Fruit fly (Drosophila melanogaster) whole organism, larva: ENCODE results near the gene GILT1.
A peak's percentile ranks its signal among the peaks of the same experiment; 100 is the strongest.

Source experiments
- noc ChIP-seq: fragments of 200-800 bp; sonication (Bioruptor generic); optimal IDR thresholded peaks from 3 replicates; lab custom pipeline; 2019; ENCODE audit warnings: missing biosample characterization, mild to moderate bottlenecking, missing genetic modification characterization, moderate library complexity

The GILT1 gene

DNA sequence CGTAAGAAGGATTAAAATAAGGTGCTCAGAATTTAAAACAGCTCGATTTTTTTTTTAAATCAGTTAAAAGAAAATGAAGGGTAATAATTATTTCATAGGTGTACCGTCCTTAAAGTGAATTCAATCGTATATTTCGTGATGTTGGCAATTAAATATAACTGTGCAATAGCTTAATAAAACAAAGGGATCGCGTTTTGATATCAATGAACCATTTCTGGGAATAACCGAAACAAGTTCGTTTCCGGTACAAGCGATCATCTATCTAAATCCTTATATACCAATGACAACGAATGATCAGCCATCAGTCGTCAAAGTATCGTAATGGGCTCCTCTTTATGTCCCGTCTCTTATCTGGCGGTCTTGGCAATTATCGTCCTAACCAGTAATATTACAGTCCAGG, 32.3 kb downstream of the GILT1 start, which contains the start of gene CheA87a:
TSS of gene CheA87a (plus strand) at position 301 of the 400 bp plus-strand sequence.
- TF ChIP-seq noc, result no peak

dm6 chr3R:13366561-13367518, 34.8 kb downstream of the GILT1 start, which contains the start of gene Elp6:
Elp6 (minus strand) TSS chr3R:13366910.
- peak; percentile 46 for TF ChIP-seq noc

dm6 chr3R:13365665-13366414, 35.8 kb downstream of the GILT1 start:
- no peak for TF ChIP-seq noc

dm6 chr3R:13364175-13365174, 37.2 kb downstream of the GILT1 start, which contains the start of gene Dic1:
Dic1 (plus strand) TSS chr3R:13364938.
- TF ChIP-seq noc, result peak; percentile 99

DNA sequence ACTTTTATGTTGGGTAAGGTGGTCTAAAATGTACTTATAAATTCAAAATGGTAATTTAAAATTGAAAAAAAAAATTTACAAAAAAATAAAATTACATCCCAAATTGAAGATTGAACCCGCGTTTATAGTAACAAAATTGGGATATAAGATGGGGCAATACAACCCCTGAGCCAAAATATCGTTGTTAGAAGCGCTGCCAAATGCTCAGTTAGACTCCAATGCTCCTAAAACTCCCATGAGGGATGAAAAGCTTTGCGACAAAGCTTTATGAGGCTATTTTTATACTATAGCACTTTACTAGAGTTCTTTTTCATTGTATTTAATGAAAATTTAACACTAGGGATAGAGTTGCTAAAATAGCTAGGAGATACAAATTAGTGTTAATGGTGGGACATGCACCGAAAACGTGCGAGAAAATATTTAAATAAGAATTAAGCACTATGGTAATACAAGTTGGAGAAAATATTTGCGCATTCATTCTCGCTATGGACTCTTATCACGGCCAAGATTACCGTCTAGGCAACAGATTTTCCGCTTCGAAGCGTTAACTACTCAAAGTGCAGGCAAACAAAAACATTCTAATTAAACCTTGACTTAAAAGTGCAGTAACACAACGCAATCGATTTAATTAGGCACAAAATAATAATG, 38.2 kb downstream of the GILT1 start:
- TF ChIP-seq noc, result peak; percentile 24

DNA sequence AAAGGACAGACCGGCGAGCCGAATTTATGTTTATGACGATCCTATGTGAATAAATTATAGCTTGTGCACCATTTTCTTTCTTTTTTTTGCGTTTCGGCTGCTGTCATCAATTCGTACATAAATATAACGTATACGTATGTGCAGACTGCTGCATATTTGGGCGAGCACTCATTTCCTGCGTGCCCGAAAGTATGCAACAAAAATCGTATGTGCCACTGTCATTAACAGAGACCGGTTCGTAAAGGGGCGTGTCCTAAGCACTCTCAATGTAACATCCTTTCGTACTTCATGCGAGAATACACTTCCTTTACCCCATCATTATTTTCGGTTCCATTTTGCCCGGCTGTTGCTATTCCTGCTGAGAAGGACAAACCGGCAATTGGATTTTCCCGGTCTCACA, 41.6 kb downstream of the GILT1 start:
- TF ChIP-seq noc, result no peak

- TF ChIP-seq noc, result no peak
These were observed 44.7 kb downstream of the GILT1 start for dm6 chr3R:13356960-13357359.

DNA sequence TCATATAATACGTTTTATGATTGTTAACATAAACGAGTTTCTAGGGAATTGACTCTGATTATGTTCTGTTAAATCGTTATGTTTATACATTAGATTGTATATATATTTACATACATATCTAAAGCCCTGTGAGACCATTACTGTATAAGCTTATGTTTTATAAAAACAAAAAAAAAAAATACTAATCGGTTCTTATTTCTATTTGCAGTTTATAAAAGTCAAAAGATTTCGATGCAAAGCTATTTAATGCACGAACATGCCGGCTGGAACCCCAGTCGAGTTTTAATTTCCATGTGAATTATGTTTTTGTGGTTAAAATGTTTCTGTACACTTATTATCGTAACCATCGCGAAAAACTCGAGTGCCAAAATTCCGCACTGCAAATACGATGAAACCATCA, 48.3 kb downstream of the GILT1 start, which contains the start of gene mthl12:
TSS of gene mthl12 (plus strand) at position 301 of the 400 bp plus-strand sequence.
- no peak for TF ChIP-seq noc
